Worm (Caenorhabditis elegans) whole organism, L3 larva: ENCODE measurements around the gene ZC262.4.

ENCODE experiments used
- elt-1 ChIP-seq: fragments of 150-350 bp; optimal IDR thresholded peaks from 2 replicates; lab custom pipeline; 2014; ENCODE audit warnings: missing biosample characterization, missing genetic modification characterization
- fkh-10 ChIP-seq: sonication (generic microtip); optimal IDR thresholded peaks from 2 replicates; lab custom pipeline; 2017; ENCODE audit warnings: missing biosample characterization, missing genetic modification reagents, missing genetic modification characterization
- lin-39 ChIP-seq: fragments of 150-350 bp; optimal IDR thresholded peaks from 2 replicates; lab custom pipeline; 2018; ENCODE audit warnings: missing biosample characterization, missing genetic modification reagents, missing genetic modification characterization
- nhr-23 ChIP-seq: fragments of 150-350 bp; optimal IDR thresholded peaks from 2 replicates; lab custom pipeline; 2014; ENCODE audit warnings: missing biosample characterization, missing genetic modification reagents, missing genetic modification characterization
- nhr-28 ChIP-seq: fragments of 150-350 bp; optimal IDR thresholded peaks from 2 replicates; lab custom pipeline; 2014; ENCODE audit warnings: missing biosample characterization, missing genetic modification characterization
- snpc-4 ChIP-seq: fragments of 150-350 bp; optimal IDR thresholded peaks from 2 replicates; lab custom pipeline; 2014; ENCODE audit warnings: missing biosample characterization, missing genetic modification characterization
- unc-62 ChIP-seq: fragments of 150-350 bp; sonication (generic microtip); optimal IDR thresholded peaks from 4 replicates; lab custom pipeline; 2014; ENCODE audit warnings: missing biosample characterization, missing genetic modification reagents, missing genetic modification characterization
- ztf-4 ChIP-seq: fragments of 150-350 bp; optimal IDR thresholded peaks from 2 replicates; lab custom pipeline; 2014; ENCODE audit warnings: missing biosample characterization, missing genetic modification characterization

- no peak for TF ChIP-seq snpc-4 (tag; lab: Kevin White, UChicago)
- no peak for TF ChIP-seq nhr-23 (tag; lab: Kevin White, UChicago)
- TF ChIP-seq unc-62 (GFP tag; lab: Kevin White, UChicago): no peak
- no peak for TF ChIP-seq nhr-28 (tag; lab: Kevin White, UChicago)
- TF ChIP-seq ztf-4: no peak
- TF ChIP-seq elt-1 (tag; lab: Kevin White, UChicago): no peak
- no peak for TF ChIP-seq lin-39 (tag; lab: Kevin White, UChicago)
- TF ChIP-seq fkh-10 (GFP tag; lab: Kevin White, UChicago): peak; percentile 74
Measured at ce11 chrIII:8286003-8286402, 48.3 kb downstream of the ZC262.4 start.
